Fruit fly (Drosophila melanogaster) ovary, adult (tissue): ENCODE results near the gene scat.

Experiments
- CG17801 ChIP-seq: fragments of 200-800 bp; optimal IDR thresholded peaks from 2 replicates; lab custom pipeline; 2019; ENCODE audit warnings: missing biosample characterization, mild to moderate bottlenecking, missing genetic modification characterization, moderate library complexity; ENCODE audit not compliant: partially characterized antibody

Gene scat

dm6 chr2L:9430992-9431602 lies at the start of gene scat, which contains the start of gene FucTB:
Gene scat, plus strand, starts transcription at chr2L:9431405.
Gene FucTB, minus strand, starts transcription at chr2L:9431052.
- TF ChIP-seq CG17801 (GFP tag; lab: Kevin White, UChicago), result peak; percentile 85

- TF ChIP-seq CG17801 (GFP tag; lab: Kevin White, UChicago), result no peak
Measured at dm6 chr2L:9386270-9386669, 44.9 kb upstream of the scat start.

- peak; percentile 81 for TF ChIP-seq CG17801 (GFP tag; lab: Kevin White, UChicago)
Measured at dm6 chr2L:9387240-9387672, 43.9 kb upstream of the scat start, which contains the start of gene Aldh. Gene Aldh, plus strand, starts transcription at chr2L:9387389.

- TF ChIP-seq CG17801 (GFP tag; lab: Kevin White, UChicago), result peak; percentile 80
Measured at dm6 chr2L:9388013-9388605, 43.1 kb upstream of the scat start.

dm6 chr2L:9388924-9389765 lies 42.1 kb upstream of the scat start:
- TF ChIP-seq CG17801 (GFP tag; lab: Kevin White, UChicago), result no peak

- TF ChIP-seq CG17801 (GFP tag; lab: Kevin White, UChicago), result no peak
Measured at dm6 chr2L:9396396-9396795, 34.8 kb upstream of the scat start.

- no peak for TF ChIP-seq CG17801 (GFP tag; lab: Kevin White, UChicago)
Measured at dm6 chr2L:9397888-9398287, 33.3 kb upstream of the scat start, which contains the start of gene CG4438. Gene CG4438, minus strand, starts transcription at chr2L:9397988.

- no peak for TF ChIP-seq CG17801 (GFP tag; lab: Kevin White, UChicago)
Measured at dm6 chr2L:9400153-9400552, 31.1 kb upstream of the scat start.

- no peak for TF ChIP-seq CG17801 (GFP tag; lab: Kevin White, UChicago)
Measured at dm6 chr2L:9415053-9415452, 16.2 kb upstream of the scat start, which contains the start of gene Shawl. Gene Shawl, minus strand, starts transcription at chr2L:9415156.

dm6 chr2L:9416244-9416758 lies 14.9 kb upstream of the scat start, which contains the start of gene Mco1:
Gene Mco1, plus strand, starts transcription at chr2L:9416588.
- TF ChIP-seq CG17801 (GFP tag; lab: Kevin White, UChicago), result no peak

dm6 chr2L:9420660-9421059 lies 10.5 kb upstream of the scat start:
- TF ChIP-seq CG17801 (GFP tag; lab: Kevin White, UChicago), result no peak

- no peak for TF ChIP-seq CG17801 (GFP tag; lab: Kevin White, UChicago)
Measured at dm6 chr2L:9421312-9421711, 9.9 kb upstream of the scat start.

- TF ChIP-seq CG17801 (GFP tag; lab: Kevin White, UChicago), result no peak
Measured at dm6 chr2L:9424193-9424592, 7.0 kb upstream of the scat start.

- no peak for TF ChIP-seq CG17801 (GFP tag; lab: Kevin White, UChicago)
Measured at dm6 chr2L:9426534-9426933, 4.7 kb upstream of the scat start, which contains the start of gene Fbp2. Gene Fbp2, plus strand, starts transcription at chr2L:9426784.

dm6 chr2L:9427570-9427969 lies 3.6 kb upstream of the scat start, which contains the start of gene CG42847:
Gene CG42847, plus strand, starts transcription at chr2L:9427870.
- no peak for TF ChIP-seq CG17801 (GFP tag; lab: Kevin White, UChicago)
